Fruit fly (Drosophila melanogaster): ENCODE measurements around the gene CG34355.

Gene CG34355

DNA sequence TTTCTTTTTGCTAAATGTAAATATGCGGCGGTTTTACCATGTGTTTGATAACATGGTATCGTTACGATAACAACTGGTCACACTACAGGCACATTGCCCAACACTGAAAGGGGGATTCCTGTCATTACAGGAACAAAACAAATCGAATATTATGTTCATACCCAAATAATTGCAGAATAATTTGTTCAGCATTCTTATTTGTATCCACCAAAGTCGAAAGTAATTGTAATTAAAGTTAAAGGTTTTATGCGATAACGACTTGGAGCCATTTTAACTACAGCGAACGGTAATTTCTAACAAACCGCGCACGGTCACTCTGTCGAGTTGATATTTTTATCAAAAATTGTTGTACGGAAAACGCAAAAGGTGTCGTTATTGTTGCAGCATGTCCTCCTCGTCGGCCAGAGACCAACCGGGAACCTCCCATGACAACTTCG is 36.2 kb upstream of the CG34355 start, which contains the start of the genes CG10214 and CG10375 (continued):
- TF ChIP-seq bigmax (GFP tag; optimal IDR thresholded peaks at IDR 0.05) (peak; percentile 37), CG17359 (tag; optimal IDR thresholded peaks at IDR 0.05) (peak; percentile 67), CG3726 (GFP tag; IDR thresholded peaks at IDR 0.05) (no peak), Blimp-1 (GFP tag; optimal IDR thresholded peaks at IDR 0.05) (no peak), crc (GFP tag; optimal IDR thresholded peaks at IDR 0.05) (peak; percentile 64), C15 (GFP tag; IDR thresholded peaks at IDR 0.05) (no peak), CG13775 (GFP tag; optimal IDR thresholded peaks at IDR 0.05) (peak; percentile 62), CG2202 (tag; optimal IDR thresholded peaks at IDR 0.05) (peak; percentile 32), z (GFP tag; IDR thresholded peaks at IDR 0.05) (no peak), CG4854 (GFP tag; optimal IDR thresholded peaks at IDR 0.05) (peak; percentile 67), so (GFP tag; IDR thresholded peaks at IDR 0.05) (no peak), Sry-δ (GFP tag; optimal IDR thresholded peaks at IDR 0.05) (peak; percentile 78), disco-r (GFP tag; optimal IDR thresholded peaks at IDR 0.05) (peak; percentile 59), CG34224 (GFP tag; IDR thresholded peaks at IDR 0.05; ENCODE audit: partially characterized antibody) (no peak; the same call in 2 of the 3 replicates), CG7987 (GFP tag; optimal IDR thresholded peaks at IDR 0.05) (peak; percentile 64), CG3838 (GFP tag; optimal IDR thresholded peaks at IDR 0.05) (peak; percentile 34), B-H1 (GFP tag; IDR thresholded peaks at IDR 0.05) (no peak), Taf1 (GFP tag; IDR thresholded peaks at IDR 0.05) (peak; percentile 47), unpg (GFP tag; optimal IDR thresholded peaks at IDR 0.05) (peak; percentile 76), CG12219 (GFP tag; optimal IDR thresholded peaks at IDR 0.05) (peak; percentile 27), CG8388 (GFP tag; optimal IDR thresholded peaks at IDR 0.05) (peak; percentile 56), Hand (GFP tag; optimal IDR thresholded peaks at IDR 0.05) (no peak), ERR (GFP tag; optimal IDR thresholded peaks at IDR 0.05) (peak; percentile 73), zf30C (GFP tag; optimal IDR thresholded peaks at IDR 0.05) (no peak), eve (GFP tag; optimal IDR thresholded peaks at IDR 0.05) (no peak), Myb (GFP tag; optimal IDR thresholded peaks at IDR 0.05) (peak; percentile 85), sc (optimal IDR thresholded peaks at IDR 0.05) (no peak), sc (GFP tag; optimal IDR thresholded peaks at IDR 0.05) (no peak), CG2120 (GFP tag; optimal IDR thresholded peaks at IDR 0.05) (peak; percentile 90), tna (GFP tag; IDR thresholded peaks at IDR 0.05; ENCODE audit: partially characterized antibody) (no peak), CG3163 (GFP tag; optimal IDR thresholded peaks at IDR 0.05) (peak; percentile 47), sens (GFP tag) (peak; percentile 94), CG4707 (GFP tag; optimal IDR thresholded peaks at IDR 0.05) (peak; percentile 17), insv (GFP tag; optimal IDR thresholded peaks at IDR 0.05) (peak in 1 of 2 experiments; percentile 45), Vsx1 (GFP tag; optimal IDR thresholded peaks at IDR 0.05) (no peak), MTF-1 (GFP tag; optimal IDR thresholded peaks at IDR 0.05; ENCODE audit: borderline replicate concordance) (no peak), vnd (GFP tag; IDR thresholded peaks at IDR 0.05; ENCODE audit: partially characterized antibody) (no peak), HLH3B (GFP tag; IDR thresholded peaks at IDR 0.05) (peak; percentile 44; the same call in 1 of the 2 replicates), croc (GFP tag; conservative IDR thresholded peaks at IDR 0.05) (no peak), emc (GFP tag; optimal IDR thresholded peaks at IDR 0.05) (peak; percentile 37), CG15073 (GFP tag; optimal IDR thresholded peaks at IDR 0.05) (peak; percentile 29), CG11247 (GFP tag; IDR thresholded peaks at IDR 0.05) (0 out of 2 replicates have a peak, but pooled peaks have one; percentile 37), ranshi (GFP tag; IDR thresholded peaks at IDR 0.05) (peak; percentile 36; the same call in 1 of the 2 replicates), Hey (tag; optimal IDR thresholded peaks at IDR 0.05) (no peak), cwo (GFP tag; optimal IDR thresholded peaks at IDR 0.05) (peak; percentile 21), Lhr (GFP tag; optimal IDR thresholded peaks at IDR 0.05) (peak; percentile 53), CG12071 (GFP tag; optimal IDR thresholded peaks at IDR 0.05) (peak; percentile 11), Hr39 (optimal IDR thresholded peaks at IDR 0.05) (no peak), NC2α (GFP tag; optimal IDR thresholded peaks at IDR 0.05) (peak; percentile 67), schlank (tag; optimal IDR thresholded peaks at IDR 0.05) (peak; percentile 30), lilli (GFP tag; optimal IDR thresholded peaks at IDR 0.05) (peak; percentile 90)

All from whole organism, embryonic.